Fruit fly (Drosophila melanogaster): ENCODE results near the gene CG43131.

DNA sequence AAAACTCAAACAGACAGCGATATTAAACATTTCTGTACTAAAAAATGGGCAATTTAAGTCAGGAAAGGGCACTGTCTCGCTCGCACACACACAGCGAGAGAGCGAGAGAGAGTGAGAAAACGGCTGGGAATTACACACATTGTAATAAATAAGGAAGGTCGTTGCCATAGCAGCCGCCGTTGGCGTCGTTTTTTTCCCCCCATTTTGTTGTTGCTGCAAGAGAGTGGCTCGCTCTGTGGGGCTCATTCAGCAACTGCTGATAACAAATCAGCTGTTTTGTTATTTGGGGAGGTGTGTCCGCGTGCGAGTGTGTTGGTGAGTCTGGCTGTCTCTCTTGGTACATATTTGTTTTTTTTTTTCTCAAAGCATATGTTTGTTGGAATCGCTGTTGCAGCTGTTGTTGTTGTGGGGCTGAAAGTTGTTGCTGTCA, 21.1 kb downstream of the CG43131 start:
- TF ChIP-seq usp (GFP tag; optimal IDR thresholded peaks at IDR 0.05) (no peak), CG8478 (optimal IDR thresholded peaks at IDR 0.05) (peak; percentile 58), psq (optimal IDR thresholded peaks at IDR 0.05) (no peak), pan (optimal IDR thresholded peaks at IDR 0.05) (no peak), Dll (optimal IDR thresholded peaks at IDR 0.05) (peak; percentile 84)
